Fruit fly (Drosophila melanogaster) whole organism, wandering third instar larva: ENCODE measurements around the gene CG7556.

ENCODE experiments used
- Abd-B ChIP-seq: fragments of >200 bp; optimal IDR thresholded peaks from 2 replicates; lab custom pipeline; 2017; ENCODE audit warnings: missing biosample characterization, missing genetic modification characterization
- Rel ChIP-seq, 2 experiments: fragments of 200-800 bp; sonication (Bioruptor generic) in 1 of 2; optimal IDR thresholded peaks; 2 replicates in 1 of 2; 3 replicates in 1 of 2; lab custom pipeline; 2016 to 2019; ENCODE audit warnings: mild to moderate bottlenecking in 2 of 2, missing biosample characterization in 2 of 2, missing genetic modification characterization in 2 of 2, moderate library complexity in 1 of 2
- h ChIP-seq: fragments of 200-800 bp; sonication (Bioruptor generic); optimal IDR thresholded peaks from 3 replicates; lab custom pipeline; 2016; ENCODE audit warnings: missing biosample characterization, mild to moderate bottlenecking, missing genetic modification characterization
- lola ChIP-seq: fragments of >200 bp; optimal IDR thresholded peaks from 2 replicates; lab custom pipeline; 2017; ENCODE audit warnings: missing biosample characterization, missing genetic modification characterization
- psq ChIP-seq: fragments of 200-800 bp; sonication (Bioruptor generic); optimal IDR thresholded peaks from 3 replicates; lab custom pipeline; 2017; ENCODE audit warnings: missing biosample characterization, mild to moderate bottlenecking, missing genetic modification characterization, moderate library complexity

- TF ChIP-seq Abd-B (GFP tag; lab: Kevin White, UChicago) (no peak), psq (GFP tag; lab: Kevin White, UChicago) (peak; percentile 6), Rel (GFP tag; optimal IDR thresholded peaks at IDR 0.05; lab: Kevin White, UChicago) (no peak), Rel (tag; optimal IDR thresholded peaks at IDR 0.05; lab: Kevin White, UChicago) (no peak), h (peak; percentile 4), lola (GFP tag; lab: Kevin White, UChicago) (no peak)
Measured at dm6 chrX:19147939-19148641, 31.5 kb downstream of the CG7556 start.
